Worm (Caenorhabditis elegans) whole organism, mixed stage, embryonic: ENCODE data around the gene clec-215.

Source experiments
- M03D4.4 ChIP-seq: sonication (generic microtip); optimal IDR thresholded peaks from 2 replicates; lab custom pipeline; 2017; ENCODE audit warnings: mild to moderate bottlenecking, missing genetic modification characterization, missing compliant biosample characterization
- bed-3 ChIP-seq: fragments of 200-800 bp; sonication (Bioruptor generic); optimal IDR thresholded peaks from 3 replicates; lab custom pipeline; 2018; ENCODE audit warnings: mild to moderate bottlenecking, missing genetic modification characterization, moderate library complexity, missing compliant biosample characterization
- blmp-1 ChIP-seq: fragments of 150-350 bp; optimal IDR thresholded peaks from 2 replicates; lab custom pipeline; 2014; ENCODE audit warnings: missing biosample characterization, missing genetic modification characterization
- ceh-39 ChIP-seq: fragments of 150-350 bp; optimal IDR thresholded peaks from 2 replicates; lab custom pipeline; 2014; ENCODE audit warnings: missing biosample characterization, missing genetic modification characterization
- ceh-83 ChIP-seq: fragments of 200-800 bp; sonication (Bioruptor generic); optimal IDR thresholded peaks from 2 replicates; lab custom pipeline; 2018; ENCODE audit warnings: mild to moderate bottlenecking, missing genetic modification characterization, missing compliant biosample characterization
- ces-1 ChIP-seq: fragments of 150-350 bp; optimal IDR thresholded peaks from 2 replicates; lab custom pipeline; 2014; ENCODE audit warnings: missing biosample characterization, missing genetic modification reagents, missing genetic modification characterization
- drap-1 ChIP-seq: fragments of 200-800 bp; sonication (Bioruptor generic); optimal IDR thresholded peaks from 3 replicates; lab custom pipeline; 2018; ENCODE audit warnings: mild to moderate bottlenecking, missing genetic modification characterization, missing compliant biosample characterization
- flh-1 ChIP-seq: fragments of 200-800 bp; sonication (Bioruptor generic); optimal IDR thresholded peaks from 2 replicates; lab custom pipeline; 2018; ENCODE audit warnings: mild to moderate bottlenecking, missing genetic modification characterization, moderate library complexity, missing compliant biosample characterization
- ham-2 ChIP-seq: fragments of 200-800 bp; sonication (Bioruptor generic); optimal IDR thresholded peaks from 2 replicates; lab custom pipeline; 2018; ENCODE audit warnings: mild to moderate bottlenecking, missing genetic modification characterization, missing compliant biosample characterization
- hlh-1 ChIP-seq: fragments of 150-350 bp; optimal IDR thresholded peaks from 2 replicates; lab custom pipeline; 2014; ENCODE audit warnings: missing biosample characterization, missing genetic modification reagents, missing genetic modification characterization
- lin-13 ChIP-seq: fragments of 150-350 bp; optimal IDR thresholded peaks from 2 replicates; lab custom pipeline; 2014; ENCODE audit warnings: missing biosample characterization, missing genetic modification characterization
- lin-32 ChIP-seq: fragments of 200-800 bp; sonication (Bioruptor generic); optimal IDR thresholded peaks from 2 replicates; lab custom pipeline; 2018; ENCODE audit warnings: mild to moderate bottlenecking, missing genetic modification characterization, missing compliant biosample characterization
- lsy-2 ChIP-seq: fragments of 150-350 bp; optimal IDR thresholded peaks from 2 replicates; lab custom pipeline; 2014; ENCODE audit warnings: missing biosample characterization, missing genetic modification characterization
- mab-5 ChIP-seq: fragments of 150-350 bp; optimal IDR thresholded peaks from 2 replicates; lab custom pipeline; 2014; ENCODE audit warnings: missing biosample characterization, missing genetic modification characterization
- mep-1 ChIP-seq: fragments of 150-350 bp; optimal IDR thresholded peaks from 2 replicates; lab custom pipeline; 2017; ENCODE audit warnings: missing biosample characterization, missing genetic modification reagents, missing genetic modification characterization, inconsistent platforms
- nhr-12 ChIP-seq: fragments of 150-350 bp; optimal IDR thresholded peaks from 2 replicates; lab custom pipeline; 2014; ENCODE audit warnings: missing biosample characterization, missing genetic modification characterization
- nhr-237 ChIP-seq: fragments of 150-350 bp; optimal IDR thresholded peaks from 2 replicates; lab custom pipeline; 2014; ENCODE audit warnings: missing biosample characterization, missing genetic modification characterization
- nhr-28 ChIP-seq: fragments of 150-350 bp; optimal IDR thresholded peaks from 2 replicates; lab custom pipeline; 2014; ENCODE audit warnings: missing biosample characterization, missing genetic modification characterization
- nhr-76 ChIP-seq: sonication (generic microtip); optimal IDR thresholded peaks from 2 replicates; lab custom pipeline; 2017; ENCODE audit warnings: missing biosample characterization, missing genetic modification characterization
- pha-4 ChIP-seq: fragments of 150-350 bp; optimal IDR thresholded peaks from 2 replicates; lab custom pipeline; 2018; ENCODE audit warnings: missing biosample characterization, missing genetic modification reagents, missing genetic modification characterization
- sem-2 ChIP-seq: fragments of 200-800 bp; sonication (Bioruptor generic); optimal IDR thresholded peaks from 2 replicates; lab custom pipeline; 2018; ENCODE audit warnings: mild to moderate bottlenecking, missing genetic modification characterization, missing compliant biosample characterization
- snpc-4 ChIP-seq: fragments of 150-350 bp; optimal IDR thresholded peaks from 2 replicates; lab custom pipeline; 2014; ENCODE audit warnings: missing biosample characterization, missing genetic modification characterization
- tbx-8 ChIP-seq: fragments of 200-800 bp; sonication (Bioruptor generic); optimal IDR thresholded peaks from 2 replicates; lab custom pipeline; 2018; ENCODE audit warnings: mild to moderate bottlenecking, missing genetic modification characterization, moderate library complexity, missing compliant biosample characterization
- unc-120 ChIP-seq: sonication (generic microtip); optimal IDR thresholded peaks from 2 replicates; lab custom pipeline; 2017; ENCODE audit warnings: missing genetic modification characterization, missing compliant biosample characterization; ENCODE audit not compliant: poor library complexity, severe bottlenecking
- unc-39 ChIP-seq: fragments of 150-350 bp; optimal IDR thresholded peaks from 2 replicates; lab custom pipeline; 2014; ENCODE audit warnings: missing biosample characterization, missing genetic modification characterization
- zip-8 ChIP-seq: fragments of 150-350 bp; optimal IDR thresholded peaks from 2 replicates; lab custom pipeline; 2014; ENCODE audit warnings: missing biosample characterization, missing genetic modification characterization
- ztf-11 ChIP-seq: fragments of 150-350 bp; optimal IDR thresholded peaks from 2 replicates; lab custom pipeline; 2014; ENCODE audit warnings: missing biosample characterization, missing genetic modification characterization

Gene clec-215

ce11 chrV:7587637-7588036, 24.5 kb upstream of the clec-215 start, which contains the start of the genes F19F10.11 and C50E3.5:
F19F10.11 (minus strand) TSS chrV:7587704.
C50E3.5 (plus strand) TSS chrV:7587996.
- TF ChIP-seq hlh-1 (tag; lab: Kevin White, UChicago) (no peak), nhr-237 (tag; lab: Kevin White, UChicago) (no peak), mep-1 (tag; lab: Kevin White, UChicago) (peak; percentile 52), snpc-4 (tag; lab: Kevin White, UChicago) (no peak), sem-2 (GFP tag; lab: Kevin White, UChicago) (no peak), unc-39 (tag; lab: Kevin White, UChicago) (no peak), flh-1 (no peak), lsy-2 (tag; lab: Kevin White, UChicago) (peak; percentile 5), ces-1 (GFP tag; lab: Kevin White, UChicago) (peak; percentile 20)

ce11 chrV:7590454-7590853, 21.7 kb upstream of the clec-215 start, which contains the start of gene C50E3.6:
C50E3.6 (minus strand) TSS chrV:7590554.
- TF ChIP-seq lsy-2 (tag; lab: Kevin White, UChicago) (no peak), unc-120 (no peak), ztf-11 (no peak), nhr-28 (no peak), bed-3 (GFP tag; lab: Kevin White, UChicago) (no peak)

- no peak for TF ChIP-seq hlh-1 (tag; lab: Kevin White, UChicago)
- TF ChIP-seq, all 35 proteins: peak for 0
Measured at ce11 chrV:7595132-7595531, 17.0 kb upstream of the clec-215 start.

- TF ChIP-seq hlh-1 (tag; lab: Kevin White, UChicago) (no peak), tbx-8 (GFP tag; lab: Kevin White, UChicago) (no peak)
Measured at ce11 chrV:7598269-7598668, 13.9 kb upstream of the clec-215 start, which contains the start of gene C50E3.7. C50E3.7 (minus strand) TSS chrV:7598369.

ce11 chrV:7600149-7600548, 12.0 kb upstream of the clec-215 start, which contains the start of gene C50E3.9:
C50E3.9 (minus strand) TSS chrV:7600249.
- no peak for TF ChIP-seq pha-4 (tag; lab: Kevin White, UChicago)
- no peak for TF ChIP-seq unc-120
- no peak for TF ChIP-seq lin-13 (tag; lab: Kevin White, UChicago)
- no peak for TF ChIP-seq ham-2 (GFP tag; lab: Kevin White, UChicago)
- no peak for TF ChIP-seq mab-5 (tag; lab: Kevin White, UChicago)
- TF ChIP-seq snpc-4 (tag; lab: Kevin White, UChicago) = no peak
- TF ChIP-seq blmp-1 (tag; lab: Kevin White, UChicago) = no peak
- no peak for TF ChIP-seq sem-2 (GFP tag; lab: Kevin White, UChicago)
- no peak for TF ChIP-seq ceh-83 (GFP tag; lab: Kevin White, UChicago)
- TF ChIP-seq flh-1 = no peak
- no peak for TF ChIP-seq ces-1 (GFP tag; lab: Kevin White, UChicago)

ce11 chrV:7601443-7601842, 10.7 kb upstream of the clec-215 start, which contains the start of gene scl-26:
scl-26 (minus strand) TSS chrV:7601543.
- no peak for TF ChIP-seq nhr-12 (tag; lab: Kevin White, UChicago)
- no peak for TF ChIP-seq lin-13 (tag; lab: Kevin White, UChicago)
- TF ChIP-seq nhr-76 (tag; lab: Kevin White, UChicago) = no peak
- no peak for TF ChIP-seq drap-1 (GFP tag; lab: Kevin White, UChicago)
- no peak for TF ChIP-seq ceh-39 (tag; lab: Kevin White, UChicago)
- no peak for TF ChIP-seq ham-2 (GFP tag; lab: Kevin White, UChicago)
- TF ChIP-seq sem-2 (GFP tag; lab: Kevin White, UChicago) = no peak

ce11 chrV:7603404-7603803, 8.7 kb upstream of the clec-215 start, which contains the start of gene C50E3.11:
C50E3.11 (minus strand) TSS chrV:7603486.
- TF ChIP-seq sem-2 (GFP tag; lab: Kevin White, UChicago) (no peak), blmp-1 (tag; lab: Kevin White, UChicago) (no peak), mep-1 (tag; lab: Kevin White, UChicago) (no peak), nhr-237 (tag; lab: Kevin White, UChicago) (no peak), lin-32 (GFP tag; lab: Kevin White, UChicago) (no peak), ceh-39 (tag; lab: Kevin White, UChicago) (no peak), mab-5 (tag; lab: Kevin White, UChicago) (no peak), snpc-4 (tag; lab: Kevin White, UChicago) (no peak), zip-8 (tag; lab: Kevin White, UChicago) (no peak), M03D4.4 (tag; lab: Kevin White, UChicago) (no peak), pha-4 (tag; lab: Kevin White, UChicago) (no peak), nhr-28 (no peak), ces-1 (GFP tag; lab: Kevin White, UChicago) (no peak), tbx-8 (GFP tag; lab: Kevin White, UChicago) (no peak), nhr-76 (tag; lab: Kevin White, UChicago) (no peak)
